Fruit fly (Drosophila melanogaster) Kc167 (cell line): ENCODE results near the gene CG13053.

Experiments used
- Myc ChIP-seq: fragments of >200 bp; optimal IDR thresholded peaks from 2 replicates; lab custom pipeline; 2017; ENCODE audit warnings: missing external identifiers
- Sin3A ChIP-seq: fragments of >200 bp; optimal IDR thresholded peaks from 2 replicates; lab custom pipeline; 2018; ENCODE audit warnings: missing external identifiers
- h ChIP-seq: fragments of >200 bp; optimal IDR thresholded peaks from 3 replicates; lab custom pipeline; 2018; ENCODE audit warnings: missing external identifiers
- insv ChIP-seq: fragments of >200 bp; optimal IDR thresholded peaks from 3 replicates; lab custom pipeline; 2018; ENCODE audit warnings: missing external identifiers
- psq ChIP-seq: fragments of >200 bp; optimal IDR thresholded peaks from 2 replicates; lab custom pipeline; 2017; ENCODE audit warnings: missing external identifiers
- ttk ChIP-seq: sonication (Bioruptor generic); optimal IDR thresholded peaks from 2 replicates; lab custom pipeline; 2017; ENCODE audit warnings: missing external identifiers

Gene CG13053

DNA sequence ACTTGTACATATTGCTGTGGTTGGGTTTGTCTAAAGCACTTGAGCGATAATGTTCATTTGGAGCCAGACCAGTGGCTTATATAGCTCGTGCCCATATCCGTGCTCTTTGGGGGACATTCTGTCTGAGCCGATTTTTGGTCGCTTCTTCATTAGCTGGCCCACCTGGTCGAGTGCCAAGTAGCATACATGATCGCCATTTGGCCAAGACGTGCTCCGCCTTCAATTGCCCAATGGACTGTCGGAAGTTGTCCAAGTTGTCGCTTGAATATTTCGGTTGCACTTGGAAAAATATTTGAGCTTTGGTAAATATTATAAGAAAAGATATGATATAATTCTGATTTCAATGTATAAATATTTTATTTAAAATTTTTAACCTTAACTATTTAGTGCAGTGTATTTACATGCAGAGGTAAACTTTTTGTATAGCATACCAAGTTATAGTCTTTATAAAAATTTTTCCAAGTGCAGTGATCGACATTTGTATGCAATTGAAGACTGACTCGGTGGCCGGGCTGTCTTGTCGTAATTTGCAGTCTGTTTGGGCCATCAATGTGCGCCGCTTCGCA lies 25.9 kb upstream of the CG13053 start, which contains the start of gene CG13047:
TSS of gene CG13047 (minus strand) at position 51 of the 566 bp plus-strand sequence.
- TF ChIP-seq psq (lab: Kevin White, UChicago) (no peak), h (lab: Kevin White, UChicago) (no peak), Myc (lab: Kevin White, UChicago) (no peak), insv (lab: Kevin White, UChicago) (no peak)

DNA sequence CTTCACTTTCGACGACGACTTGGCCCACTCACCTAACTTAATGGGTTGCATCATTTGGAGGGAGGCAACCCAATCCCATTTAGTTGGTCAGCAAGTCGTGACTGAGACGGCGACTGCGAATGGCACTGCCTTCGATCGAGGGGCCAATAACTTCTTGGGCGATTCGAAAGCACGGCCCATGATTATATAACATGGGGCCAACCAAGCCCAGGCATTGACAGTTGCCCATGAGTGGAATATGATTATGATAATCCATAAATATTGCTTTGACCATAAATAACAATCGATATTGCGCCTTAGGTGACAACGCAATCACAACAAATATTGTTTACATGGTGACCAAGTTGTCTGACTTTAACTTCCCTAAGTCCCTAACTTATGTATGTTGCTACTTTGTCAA lies 24.3 kb upstream of the CG13053 start, which contains the start of gene CG13048:
TSS of gene CG13048 (minus strand) at position 101 of the 400 bp plus-strand sequence.
- TF ChIP-seq Myc (lab: Kevin White, UChicago) (no peak), ttk (lab: Kevin White, UChicago) (no peak), Sin3A (lab: Kevin White, UChicago) (no peak), insv (lab: Kevin White, UChicago) (no peak), h (lab: Kevin White, UChicago) (no peak), psq (lab: Kevin White, UChicago) (no peak)

DNA sequence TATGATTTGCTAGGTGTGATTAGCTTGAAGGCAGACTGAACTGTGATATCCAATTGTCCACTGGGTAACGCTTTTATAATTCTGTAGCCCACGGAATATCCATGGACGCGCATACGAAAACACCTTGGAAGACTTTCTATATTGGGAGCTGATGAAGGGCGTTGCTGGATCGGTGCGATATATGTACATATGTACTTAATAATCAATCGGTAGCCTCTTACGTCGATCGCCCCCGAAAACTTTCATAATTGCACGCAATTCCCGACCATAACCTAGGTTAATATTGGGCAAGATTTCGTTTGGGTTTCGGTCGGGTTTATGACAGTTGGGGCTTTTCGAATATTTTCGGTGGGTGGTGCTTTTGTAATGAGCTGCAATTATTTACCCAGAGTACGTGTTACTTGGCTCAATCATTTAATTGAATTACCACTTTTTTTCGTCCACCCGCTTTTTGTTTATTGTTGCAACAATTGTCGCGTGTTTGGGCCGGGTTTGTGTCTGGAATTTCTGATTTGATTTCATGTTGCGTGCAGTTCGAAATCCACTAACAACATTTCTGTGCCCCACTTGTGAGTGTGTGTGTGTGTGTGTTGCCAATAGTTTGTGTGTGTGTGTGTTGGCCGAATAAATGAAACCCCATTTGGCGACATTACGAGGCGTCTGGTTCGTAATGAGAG lies 22.5 kb upstream of the CG13053 start, which contains the start of gene CG13049:
TSS of gene CG13049 (minus strand) at position 51 of the 677 bp plus-strand sequence.
- TF ChIP-seq psq (lab: Kevin White, UChicago) (no peak), Myc (lab: Kevin White, UChicago) (no peak), ttk (lab: Kevin White, UChicago) (no peak)

DNA sequence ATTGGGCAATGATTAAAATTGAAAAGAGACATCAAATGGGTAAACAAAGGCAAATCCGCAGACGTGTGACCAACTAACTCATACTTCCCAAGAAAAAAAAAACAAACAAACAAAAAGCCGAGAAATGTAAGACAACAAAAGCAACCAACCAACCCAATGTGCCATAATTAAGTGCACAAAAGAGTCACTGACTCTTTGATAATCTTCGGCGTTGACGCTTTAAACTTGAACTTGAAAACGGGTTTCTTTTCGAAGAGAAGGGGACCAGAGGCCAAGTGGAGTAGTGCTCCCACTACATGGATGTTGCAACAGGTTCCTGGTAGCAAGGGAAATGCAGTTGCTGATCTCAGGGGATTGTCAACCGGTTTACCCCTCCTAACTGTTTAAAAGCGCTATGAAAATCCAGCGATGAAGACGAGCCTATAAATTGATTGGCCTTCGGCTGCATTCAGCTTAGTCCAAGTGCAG lies 20.5 kb upstream of the CG13053 start, which contains the start of gene CG13064:
TSS of gene CG13064 (plus strand) at position 418 of the 468 bp plus-strand sequence.
- TF ChIP-seq Sin3A (lab: Kevin White, UChicago) (no peak), ttk (lab: Kevin White, UChicago) (no peak), Myc (lab: Kevin White, UChicago) (no peak), h (lab: Kevin White, UChicago) (no peak), psq (lab: Kevin White, UChicago) (no peak), insv (lab: Kevin White, UChicago) (no peak)

DNA sequence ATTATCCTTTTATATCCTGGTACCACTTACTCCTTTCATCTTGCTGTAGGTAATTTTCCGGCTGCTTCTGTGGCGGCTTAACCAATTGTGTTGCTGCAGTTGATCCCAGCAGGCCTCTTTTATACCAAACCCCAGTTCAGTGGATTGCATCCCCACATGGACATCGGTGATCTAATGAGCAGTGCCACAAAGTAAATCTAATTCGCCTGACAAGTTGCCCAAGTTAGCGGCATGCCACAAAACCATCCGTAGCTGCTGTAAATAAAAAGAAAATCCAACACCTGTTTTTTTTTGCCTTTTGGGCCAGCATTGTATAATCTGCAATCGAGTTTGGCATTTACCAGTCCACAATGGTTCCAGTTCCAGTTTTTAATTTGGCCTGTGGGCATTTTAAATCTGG lies 19.6 kb upstream of the CG13053 start, which contains the start of gene CG13050:
TSS of gene CG13050 (minus strand) at position 101 of the 400 bp plus-strand sequence.
- TF ChIP-seq Myc (lab: Kevin White, UChicago) (no peak), insv (lab: Kevin White, UChicago) (no peak), psq (lab: Kevin White, UChicago) (no peak), ttk (lab: Kevin White, UChicago) (no peak), Sin3A (lab: Kevin White, UChicago) (no peak), h (lab: Kevin White, UChicago) (no peak)

DNA sequence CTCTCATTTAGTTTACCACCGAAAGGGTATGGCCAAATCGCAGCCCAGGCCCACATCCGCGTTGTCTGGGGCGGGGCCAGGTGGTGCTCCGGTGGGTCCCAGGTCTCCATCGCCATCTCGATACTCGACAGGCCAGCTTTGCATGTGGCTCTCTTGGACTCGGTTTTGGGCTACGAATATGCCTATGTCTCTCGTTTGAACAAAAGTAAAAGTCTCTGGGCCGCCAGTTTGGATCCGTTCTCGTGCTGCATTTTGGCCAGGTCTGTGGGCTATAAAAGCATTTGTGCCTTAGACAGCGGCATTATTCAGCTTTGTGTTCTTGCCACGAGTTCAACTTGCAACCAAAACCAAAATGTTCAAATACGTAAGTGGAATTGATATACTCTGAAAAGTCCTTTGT lies 17.6 kb upstream of the CG13053 start, which contains the start of gene CG13065:
TSS of gene CG13065 (plus strand) at position 301 of the 400 bp plus-strand sequence.
- no peak for TF ChIP-seq Myc (lab: Kevin White, UChicago)
- no peak for TF ChIP-seq ttk (lab: Kevin White, UChicago)
- no peak for TF ChIP-seq psq (lab: Kevin White, UChicago)
- TF ChIP-seq h (lab: Kevin White, UChicago): no peak
- no peak for TF ChIP-seq Sin3A (lab: Kevin White, UChicago)

DNA sequence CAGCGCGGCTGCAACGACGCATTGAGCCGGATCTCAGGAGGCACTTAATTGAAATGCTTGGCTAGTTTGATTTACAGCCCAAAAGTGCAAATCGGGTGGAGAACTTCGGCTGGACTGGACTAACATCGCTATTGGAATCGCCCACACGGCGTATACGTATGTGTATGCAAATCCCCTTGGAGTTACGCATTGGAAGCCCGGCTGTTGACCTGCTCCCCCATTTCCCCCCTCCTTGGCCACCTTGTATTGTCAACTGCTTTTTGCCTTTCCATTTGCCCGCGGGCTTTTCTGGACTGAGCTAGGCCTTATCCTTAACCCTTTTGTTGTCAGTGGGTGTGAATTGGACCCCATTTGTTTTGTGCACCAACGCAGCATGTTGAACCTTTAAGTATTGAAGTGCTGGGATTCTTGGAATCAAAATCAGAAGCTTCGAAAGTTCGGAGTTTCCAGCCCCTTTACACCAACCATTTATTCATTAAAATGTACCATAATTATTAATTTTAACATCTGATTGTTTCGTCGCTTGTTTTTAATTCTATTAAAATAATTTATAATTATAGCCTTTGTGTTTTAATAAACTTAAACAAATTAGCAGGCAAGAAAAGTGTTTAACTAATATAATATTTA lies 16.0 kb upstream of the CG13053 start:
- TF ChIP-seq Myc (lab: Kevin White, UChicago) (no peak), insv (lab: Kevin White, UChicago) (no peak), psq (lab: Kevin White, UChicago) (no peak), Sin3A (lab: Kevin White, UChicago) (no peak), ttk (lab: Kevin White, UChicago) (no peak), h (lab: Kevin White, UChicago) (no peak)

DNA sequence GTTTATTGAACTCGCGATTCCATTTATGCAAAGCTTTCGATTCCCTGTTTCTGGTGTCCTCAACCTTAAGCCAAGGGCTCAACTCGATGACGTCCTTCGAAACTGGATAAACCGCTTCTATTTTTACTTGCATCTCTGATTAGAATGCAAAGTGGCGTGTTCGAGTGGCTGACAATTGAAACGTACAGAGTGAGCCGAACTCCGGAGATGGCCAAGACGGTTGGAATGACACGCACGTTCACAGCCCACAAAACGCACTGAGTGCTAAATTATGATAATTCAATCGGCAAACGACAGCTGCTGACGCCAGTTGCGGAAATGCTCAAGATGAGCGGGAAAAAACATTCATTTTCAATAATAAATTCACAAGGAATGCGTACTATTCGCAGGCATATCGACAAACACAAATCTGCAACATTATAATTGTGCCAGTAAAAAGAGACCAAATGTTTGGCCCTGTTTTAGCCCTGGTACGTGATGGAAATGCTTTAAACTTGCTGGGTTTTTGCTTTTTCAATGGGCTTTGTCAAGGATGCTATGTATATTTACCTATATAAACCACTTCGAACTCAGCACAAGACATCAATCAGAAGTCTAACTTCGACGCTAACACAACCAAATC lies 12.9 kb upstream of the CG13053 start, which contains the start of gene CG13066:
TSS of gene CG13066 (plus strand) at position 572 of the 622 bp plus-strand sequence.
- TF ChIP-seq h (lab: Kevin White, UChicago): no peak
- TF ChIP-seq ttk (lab: Kevin White, UChicago): no peak
- TF ChIP-seq insv (lab: Kevin White, UChicago): no peak
- TF ChIP-seq psq (lab: Kevin White, UChicago): no peak
- TF ChIP-seq Myc (lab: Kevin White, UChicago): no peak

DNA sequence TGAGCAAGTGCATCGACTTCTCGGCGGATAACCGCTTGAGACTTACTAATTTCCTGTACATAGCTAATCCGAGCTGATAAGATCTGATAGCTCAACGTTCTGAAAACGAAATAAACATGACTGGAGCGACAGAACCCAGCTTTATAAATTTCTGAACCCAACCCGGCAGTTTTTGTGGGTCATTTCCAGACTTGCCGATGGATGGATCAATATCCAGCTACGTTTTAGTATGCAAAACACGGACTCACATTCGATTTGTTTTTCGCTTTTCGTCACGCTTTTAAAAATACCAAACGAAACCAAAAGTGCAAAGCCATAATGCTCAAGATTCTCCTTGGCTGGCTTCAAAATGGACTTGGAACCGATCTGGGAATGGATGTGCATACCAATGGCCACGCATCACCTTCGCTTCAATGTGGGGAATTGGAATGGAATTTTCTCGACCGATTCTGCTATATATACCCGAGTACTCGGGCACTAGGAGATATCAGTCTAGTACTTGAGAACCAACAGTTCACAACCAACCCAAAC lies 11.3 kb upstream of the CG13053 start, which contains the start of the genes CG34248 and CG13067:
TSS of gene CG34248 (minus strand) at position 101 of the 531 bp plus-strand sequence.
TSS of gene CG13067 (plus strand) at position 481 of the 531 bp plus-strand sequence.
- TF ChIP-seq Myc (lab: Kevin White, UChicago): no peak
- TF ChIP-seq Sin3A (lab: Kevin White, UChicago): no peak
- TF ChIP-seq h (lab: Kevin White, UChicago): no peak
- TF ChIP-seq ttk (lab: Kevin White, UChicago): no peak
- TF ChIP-seq insv (lab: Kevin White, UChicago): no peak
- TF ChIP-seq psq (lab: Kevin White, UChicago): no peak

DNA sequence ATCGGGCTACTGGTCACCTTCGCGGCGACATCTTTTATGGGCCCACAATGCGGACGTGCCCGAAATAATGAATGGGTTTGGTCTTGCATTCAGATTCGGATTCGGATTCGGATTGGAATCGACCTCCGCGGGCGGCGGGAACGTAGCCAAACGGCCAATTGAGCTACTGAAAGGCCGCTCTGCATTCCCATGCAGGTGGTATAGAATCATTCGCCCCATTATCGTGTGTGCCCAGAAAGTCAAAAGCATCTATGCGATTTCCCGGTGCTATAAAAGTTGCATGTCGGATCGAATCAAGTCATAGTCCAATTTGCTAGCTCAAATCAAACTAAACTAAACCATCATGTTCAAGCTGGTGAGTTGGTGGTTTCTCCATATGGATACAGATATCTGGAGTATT lies 9.6 kb upstream of the CG13053 start, which contains the start of gene CG13068:
TSS of gene CG13068 (plus strand) at position 301 of the 400 bp plus-strand sequence.
- TF ChIP-seq psq (lab: Kevin White, UChicago): no peak
- TF ChIP-seq Sin3A (lab: Kevin White, UChicago): no peak
- no peak for TF ChIP-seq h (lab: Kevin White, UChicago)
- no peak for TF ChIP-seq insv (lab: Kevin White, UChicago)
- TF ChIP-seq ttk (lab: Kevin White, UChicago): no peak
- no peak for TF ChIP-seq Myc (lab: Kevin White, UChicago)
